Worm (Caenorhabditis elegans) whole organism, mixed stage, embryonic: Measurements from ENCODE around the gene ptr-18.

Experiments used
- cnd-1 ChIP-seq: fragments of 200-800 bp; sonication (Bioruptor generic); optimal IDR thresholded peaks from 2 replicates; lab custom pipeline; 2018; ENCODE audit warnings: mild to moderate bottlenecking, missing genetic modification characterization, missing compliant biosample characterization
- drap-1 ChIP-seq: fragments of 200-800 bp; sonication (Bioruptor generic); optimal IDR thresholded peaks from 3 replicates; lab custom pipeline; 2018; ENCODE audit warnings: mild to moderate bottlenecking, missing genetic modification characterization, missing compliant biosample characterization
- elt-1 ChIP-seq: sonication (generic microtip); optimal IDR thresholded peaks from 2 replicates; lab custom pipeline; 2017; ENCODE audit warnings: missing genetic modification characterization, mild to moderate bottlenecking, missing compliant biosample characterization, antibody characterized with exemption, moderate library complexity, borderline replicate concordance; ENCODE audit not compliant: insufficient read depth
- elt-3 ChIP-seq: fragments of 150-350 bp; optimal IDR thresholded peaks from 2 replicates; lab custom pipeline; 2014; ENCODE audit warnings: missing biosample characterization, missing genetic modification characterization
- ham-2 ChIP-seq: fragments of 200-800 bp; sonication (Bioruptor generic); optimal IDR thresholded peaks from 2 replicates; lab custom pipeline; 2018; ENCODE audit warnings: mild to moderate bottlenecking, missing genetic modification characterization, missing compliant biosample characterization
- lin-13 ChIP-seq: fragments of 150-350 bp; optimal IDR thresholded peaks from 2 replicates; lab custom pipeline; 2014; ENCODE audit warnings: missing biosample characterization, missing genetic modification characterization
- mep-1 ChIP-seq: fragments of 150-350 bp; optimal IDR thresholded peaks from 2 replicates; lab custom pipeline; 2017; ENCODE audit warnings: missing biosample characterization, missing genetic modification reagents, missing genetic modification characterization, inconsistent platforms
- nhr-12 ChIP-seq: fragments of 150-350 bp; optimal IDR thresholded peaks from 2 replicates; lab custom pipeline; 2014; ENCODE audit warnings: missing biosample characterization, missing genetic modification characterization
- nhr-237 ChIP-seq: fragments of 150-350 bp; optimal IDR thresholded peaks from 2 replicates; lab custom pipeline; 2014; ENCODE audit warnings: missing biosample characterization, missing genetic modification characterization
- nhr-28 ChIP-seq: fragments of 150-350 bp; optimal IDR thresholded peaks from 2 replicates; lab custom pipeline; 2014; ENCODE audit warnings: missing biosample characterization, missing genetic modification characterization
- pha-4 ChIP-seq: fragments of 150-350 bp; optimal IDR thresholded peaks from 2 replicates; lab custom pipeline; 2018; ENCODE audit warnings: missing biosample characterization, missing genetic modification reagents, missing genetic modification characterization
- unc-39 ChIP-seq: fragments of 150-350 bp; optimal IDR thresholded peaks from 2 replicates; lab custom pipeline; 2014; ENCODE audit warnings: missing biosample characterization, missing genetic modification characterization
- unc-62 ChIP-seq: fragments of 150-350 bp; optimal IDR thresholded peaks from 2 replicates; lab custom pipeline; 2014; ENCODE audit warnings: missing biosample characterization, missing genetic modification reagents, missing genetic modification characterization
- ztf-11 ChIP-seq: fragments of 150-350 bp; optimal IDR thresholded peaks from 2 replicates; lab custom pipeline; 2014; ENCODE audit warnings: missing biosample characterization, missing genetic modification characterization

DNA sequence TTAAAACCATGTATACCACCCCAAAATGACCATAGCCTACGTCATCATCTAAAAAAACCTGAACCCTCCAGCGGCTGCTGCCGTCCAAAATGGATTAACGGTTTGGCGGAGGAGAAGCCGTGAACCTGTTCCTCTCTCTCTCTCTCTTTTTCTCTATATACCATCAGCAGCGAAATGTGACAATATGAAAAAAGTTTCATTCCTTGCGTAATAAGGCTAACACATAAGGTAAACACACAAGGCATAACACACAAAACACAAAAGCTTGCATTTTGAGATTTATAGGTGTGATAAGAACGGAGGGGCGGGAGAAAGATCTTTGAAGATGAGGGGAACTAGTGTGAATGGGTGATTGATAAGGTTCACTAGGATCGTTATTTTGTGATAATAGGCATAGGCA is 4.1 kb upstream of the ptr-18 start:
- no peak for TF ChIP-seq cnd-1
- TF ChIP-seq nhr-12 (tag; lab: Kevin White, UChicago): no peak
- TF ChIP-seq nhr-28 (tag; lab: Kevin White, UChicago): no peak
- TF ChIP-seq unc-62 (GFP tag; lab: Kevin White, UChicago): no peak
- TF ChIP-seq drap-1 (GFP tag; lab: Kevin White, UChicago): no peak
- no peak for TF ChIP-seq unc-39 (tag; lab: Kevin White, UChicago)
- no peak for TF ChIP-seq nhr-237 (tag; lab: Kevin White, UChicago)
- no peak for TF ChIP-seq elt-3
- no peak for TF ChIP-seq elt-1 (tag; lab: Kevin White, UChicago)
- TF ChIP-seq lin-13: no peak
- TF ChIP-seq ham-2 (GFP tag; lab: Kevin White, UChicago): no peak
- TF ChIP-seq mep-1 (tag; lab: Kevin White, UChicago): no peak
- no peak for TF ChIP-seq pha-4 (tag; lab: Kevin White, UChicago)
- TF ChIP-seq ztf-11 (tag; lab: Kevin White, UChicago): no peak
